Worm (Caenorhabditis elegans): ENCODE measurements around the gene ZC395.4.
A peak's percentile ranks its signal among the peaks of the same experiment; 100 is the strongest.

ZC395.4 gene

ce11 chrIII:5274715-5275355 lies 4.9 kb downstream of the ZC395.4 start, which contains the start of the genes daf-41 and toc-1 (continued):
- no peak for TF ChIP-seq zip-2 (tag; optimal IDR thresholded peaks at IDR 0.05)
- no peak for TF ChIP-seq ZK337.2 (GFP tag; IDR thresholded peaks at IDR 0.05)
- TF ChIP-seq ceh-82 (tag; optimal IDR thresholded peaks at IDR 0.05) = no peak
- no peak for TF ChIP-seq R02D3.7 (tag; optimal IDR thresholded peaks at IDR 0.05)
- no peak for TF ChIP-seq php-3 (GFP tag; IDR thresholded peaks at IDR 0.05)
- TF ChIP-seq Y5F2A.4 (GFP tag; optimal IDR thresholded peaks at IDR 0.05) = no peak
- TF ChIP-seq mdl-1 (tag; optimal IDR thresholded peaks at IDR 0.05) = no peak
- no peak for TF ChIP-seq spr-1 (tag; optimal IDR thresholded peaks at IDR 0.05)
- TF ChIP-seq zag-1 (tag; optimal IDR thresholded peaks at IDR 0.05) = no peak
- no peak for TF ChIP-seq lin-1 (GFP tag; IDR thresholded peaks at IDR 0.05)
- peak; percentile 60 for TF ChIP-seq dpl-1 (GFP tag; optimal IDR thresholded peaks at IDR 0.05)
- TF ChIP-seq daf-16 (GFP tag; optimal IDR thresholded peaks at IDR 0.05) = no peak
- peak; percentile 24 for TF ChIP-seq daf-16 (tag; optimal IDR thresholded peaks at IDR 0.05)
- peak in 1 of 2 experiments; percentile 50 for TF ChIP-seq unc-62 (GFP tag; optimal IDR thresholded peaks at IDR 0.05 in 1 of 2)
- no peak for TF ChIP-seq unc-62 (tag; optimal IDR thresholded peaks at IDR 0.05)
- TF ChIP-seq ces-1 (GFP tag; optimal IDR thresholded peaks at IDR 0.05) = no peak
- no peak for TF ChIP-seq F10B5.3 (tag; optimal IDR thresholded peaks at IDR 0.05)

ce11 chrIII:5277740-5278139 lies 7.8 kb downstream of the ZC395.4 start, which contains the start of gene clk-1:
Gene clk-1, plus strand, starts transcription at chrIII:5277894.
- TF ChIP-seq nhr-102 (tag; optimal IDR thresholded peaks at IDR 0.05) = peak; percentile 13
- peak; percentile 50 for TF ChIP-seq ama-1 (optimal IDR thresholded peaks at IDR 0.05)
- TF ChIP-seq aly-2 (tag; optimal IDR thresholded peaks at IDR 0.05) = no peak
- peak; percentile 50; the same call in 1 of the 2 replicates for TF ChIP-seq nhr-42 (GFP tag; IDR thresholded peaks at IDR 0.05)
- TF ChIP-seq Y48G9A.11 (GFP tag; IDR thresholded peaks at IDR 0.05) = 0 out of 2 replicates have a peak, but pooled peaks have one; percentile 7
- no peak for TF ChIP-seq snpc-1.2 (GFP tag; IDR thresholded peaks at IDR 0.05)
- 0 out of 2 replicates have a peak, but pooled peaks have one; percentile 56 for TF ChIP-seq F26F4.8 (GFP tag; conservative IDR thresholded peaks at IDR 0.05)
- peak in 1 of 2 experiments; percentile 24 for TF ChIP-seq unc-62 (GFP tag; optimal IDR thresholded peaks at IDR 0.05 in 1 of 2)
- no peak for TF ChIP-seq unc-62 (tag; optimal IDR thresholded peaks at IDR 0.05)
- TF ChIP-seq hlh-30 (tag; optimal IDR thresholded peaks at IDR 0.05; ENCODE audit: insufficient read depth) = no peak
- TF ChIP-seq Y105C5A.15 (GFP tag; IDR thresholded peaks at IDR 0.05) = 0 out of 2 replicates have a peak, but pooled peaks have one; percentile 12
- TF ChIP-seq nhr-111 (GFP tag; optimal IDR thresholded peaks at IDR 0.05) = peak; percentile 31

ce11 chrIII:5280228-5280627 lies 10.3 kb downstream of the ZC395.4 start:
- no peak for TF ChIP-seq F10B5.3 (tag; optimal IDR thresholded peaks at IDR 0.05)
- no peak for TF ChIP-seq T26A8.4 (GFP tag; IDR thresholded peaks at IDR 0.05)
- no peak for TF ChIP-seq Y48G9A.11 (GFP tag; IDR thresholded peaks at IDR 0.05)
- TF ChIP-seq T20F7.1 (GFP tag; optimal IDR thresholded peaks at IDR 0.05) = no peak
- 0 out of 2 replicates have a peak, but pooled peaks have one; percentile 9 for TF ChIP-seq hmg-1.1 (GFP tag; IDR thresholded peaks at IDR 0.05)
- no peak for TF ChIP-seq lin-39 (tag; optimal IDR thresholded peaks at IDR 0.05)
- no peak for TF ChIP-seq nhr-111 (GFP tag; optimal IDR thresholded peaks at IDR 0.05)
- peak; percentile 12 for TF ChIP-seq mep-1 (tag; optimal IDR thresholded peaks at IDR 0.05)
- no peak for TF ChIP-seq ZK546.5 (tag; optimal IDR thresholded peaks at IDR 0.05)
- no peak for TF ChIP-seq vab-7 (GFP tag; IDR thresholded peaks at IDR 0.05)
- TF ChIP-seq lin-13 (GFP tag; optimal IDR thresholded peaks at IDR 0.05) = no peak
- no peak for TF ChIP-seq ama-1 (optimal IDR thresholded peaks at IDR 0.05)
- TF ChIP-seq ztf-11 (tag; optimal IDR thresholded peaks at IDR 0.05) = no peak
- TF ChIP-seq unc-130 (GFP tag; optimal IDR thresholded peaks at IDR 0.05) = no peak
- TF ChIP-seq madf-9 (GFP tag; conservative IDR thresholded peaks at IDR 0.05) = no peak
- no peak for TF ChIP-seq egl-43 (GFP tag; IDR thresholded peaks at IDR 0.05)
- no peak for TF ChIP-seq nhr-48 (tag; optimal IDR thresholded peaks at IDR 0.05)
- no peak for TF ChIP-seq lin-1 (GFP tag; IDR thresholded peaks at IDR 0.05)
- TF ChIP-seq tra-1 (GFP tag; IDR thresholded peaks at IDR 0.05) = 0 out of 2 replicates have a peak, but pooled peaks have one; percentile 29
- TF ChIP-seq rbr-2 (tag; optimal IDR thresholded peaks at IDR 0.05) = peak; percentile 11
- no peak for TF ChIP-seq ctbp-1 (GFP tag; IDR thresholded peaks at IDR 0.05)
- no peak for TF ChIP-seq lin-29 (GFP tag; IDR thresholded peaks at IDR 0.05)
- TF ChIP-seq hlh-30 (tag; optimal IDR thresholded peaks at IDR 0.05; ENCODE audit: insufficient read depth) = no peak
- no peak for TF ChIP-seq mxl-3 (GFP tag; optimal IDR thresholded peaks at IDR 0.05)
- no peak for TF ChIP-seq attf-4 (tag; optimal IDR thresholded peaks at IDR 0.05)
- TF ChIP-seq lin-15B (tag; optimal IDR thresholded peaks at IDR 0.05) = no peak
- no peak for TF ChIP-seq hlh-11 (tag; optimal IDR thresholded peaks at IDR 0.05)
